Worm (Caenorhabditis elegans) whole organism, young adult: Measurements from ENCODE around the gene rips-1.

ENCODE experiments used
- B0019.2 ChIP-seq: fragments of 200-800 bp; sonication (Bioruptor generic); conservative IDR thresholded peaks from 2 replicates; pipeline ENCODE4 v1.3.6; 2022; ENCODE audit warnings: missing genetic modification reagents, missing genetic modification characterization, missing compliant biosample characterization
- B0035.1 ChIP-seq: sonication (generic microtip); optimal IDR thresholded peaks from 2 replicates; lab custom pipeline; 2016; ENCODE audit warnings: missing genetic modification characterization, mild to moderate bottlenecking, missing compliant biosample characterization, missing genotype, missing genetic modification reagents
- D2030.7 ChIP-seq: fragments of 200-800 bp; sonication (Bioruptor generic); IDR thresholded peaks from 2 replicates; pipeline ENCODE4 v1.3.6; 2022; ENCODE audit warnings: missing genetic modification reagents, missing genetic modification characterization, missing compliant biosample characterization
- F10E7.11 ChIP-seq: sonication (generic microtip); optimal IDR thresholded peaks from 2 replicates; lab custom pipeline; 2017; ENCODE audit warnings: mild to moderate bottlenecking, missing genetic modification characterization, moderate library complexity, missing compliant biosample characterization
- F33H1.4 ChIP-seq: fragments of 200-800 bp; sonication (Bioruptor generic); IDR thresholded peaks from 2 replicates; pipeline ENCODE4 v1.3.6; 2022; ENCODE audit warnings: missing genetic modification reagents, missing genetic modification characterization, missing compliant biosample characterization
- K11D2.4 ChIP-seq: fragments of 200-800 bp; sonication (Bioruptor generic); IDR thresholded peaks from 2 replicates; pipeline ENCODE4 v1.3.6; 2022; ENCODE audit warnings: missing genetic modification reagents, missing genetic modification characterization, missing compliant biosample characterization
- Y56A3A.18 ChIP-seq: fragments of 200-800 bp; sonication (Bioruptor generic); IDR thresholded peaks from 2 replicates; pipeline ENCODE4 v1.3.6; 2022; ENCODE audit warnings: missing genetic modification reagents, missing genetic modification characterization, missing compliant biosample characterization
- akir-1 ChIP-seq: fragments of 200-800 bp; sonication (Bioruptor generic); optimal IDR thresholded peaks from 2 replicates; lab custom pipeline; 2018; ENCODE audit warnings: mild to moderate bottlenecking, missing genetic modification characterization, moderate library complexity, missing compliant biosample characterization
- athp-1 ChIP-seq: sonication (generic microtip); optimal IDR thresholded peaks from 2 replicates; lab custom pipeline; 2017; ENCODE audit warnings: mild to moderate bottlenecking, missing genetic modification characterization, missing compliant biosample characterization
- attf-5 ChIP-seq: fragments of 200-800 bp; sonication (Bioruptor generic); optimal IDR thresholded peaks from 2 replicates; lab custom pipeline; 2018; ENCODE audit warnings: mild to moderate bottlenecking, missing genetic modification characterization, missing compliant biosample characterization
- bed-1 ChIP-seq: fragments of 200-800 bp; sonication (Bioruptor generic); IDR thresholded peaks from 2 replicates; pipeline ENCODE4 v1.3.6; 2022; ENCODE audit warnings: missing genetic modification reagents, missing genetic modification characterization, missing compliant biosample characterization
- bed-2 ChIP-seq: fragments of 200-800 bp; sonication (Bioruptor generic); IDR thresholded peaks from 2 replicates; pipeline ENCODE4 v1.3.6; 2022; ENCODE audit warnings: missing genetic modification reagents, missing genetic modification characterization, missing compliant biosample characterization
- cebp-2 ChIP-seq: fragments of 200-800 bp; sonication (Bioruptor generic); IDR thresholded peaks from 2 replicates; pipeline ENCODE4 v1.3.6; 2022; ENCODE audit warnings: missing genetic modification characterization, missing compliant biosample characterization
- ceh-27 ChIP-seq: fragments of 200-800 bp; sonication (Bioruptor generic); optimal IDR thresholded peaks from 2 replicates; lab custom pipeline; 2018; ENCODE audit warnings: mild to moderate bottlenecking, missing genetic modification characterization, moderate library complexity, missing compliant biosample characterization
- ceh-91 ChIP-seq: fragments of 200-800 bp; sonication (Bioruptor generic); IDR thresholded peaks from 2 replicates; pipeline ENCODE4 v1.3.6; 2022; ENCODE audit warnings: missing genetic modification reagents, missing genetic modification characterization, missing compliant biosample characterization
- chd-7 ChIP-seq: sonication (generic microtip); optimal IDR thresholded peaks from 2 replicates; lab custom pipeline; 2016; ENCODE audit warnings: mild to moderate bottlenecking, missing genetic modification characterization, moderate library complexity, missing compliant biosample characterization
- dpff-1 ChIP-seq: sonication (generic microtip); optimal IDR thresholded peaks from 2 replicates; lab custom pipeline; 2017; ENCODE audit warnings: mild to moderate bottlenecking, missing genetic modification characterization, missing compliant biosample characterization
- dpl-1 ChIP-seq: fragments of 150-350 bp; optimal IDR thresholded peaks from 2 replicates; lab custom pipeline; 2014; ENCODE audit warnings: missing biosample characterization, missing genetic modification reagents, missing genetic modification characterization
- efl-1 ChIP-seq: fragments of 150-350 bp; optimal IDR thresholded peaks from 2 replicates; lab custom pipeline; 2014; ENCODE audit warnings: missing biosample characterization, missing genetic modification reagents, missing genetic modification characterization
- hlh-26 ChIP-seq: fragments of 200-800 bp; sonication (Bioruptor generic); conservative IDR thresholded peaks from 2 replicates; pipeline ENCODE4 v1.3.6; 2022; ENCODE audit warnings: missing genetic modification reagents, missing genetic modification characterization, missing compliant biosample characterization
- hmg-20 ChIP-seq: fragments of 200-800 bp; sonication (Bioruptor generic); IDR thresholded peaks from 2 replicates; pipeline ENCODE4 v1.3.6; 2022; ENCODE audit warnings: missing genetic modification reagents, missing genetic modification characterization, missing compliant biosample characterization
- let-526 ChIP-seq: fragments of 200-800 bp; sonication (Bioruptor generic); IDR thresholded peaks from 2 replicates; pipeline ENCODE4 v1.3.6; 2022; ENCODE audit warnings: missing genetic modification reagents, missing genetic modification characterization, missing compliant biosample characterization
- lin-26 ChIP-seq: fragments of 200-800 bp; sonication (Bioruptor generic); IDR thresholded peaks from 2 replicates; pipeline ENCODE4 v1.3.6; 2022; ENCODE audit warnings: missing genetic modification reagents, missing genetic modification characterization, missing compliant biosample characterization
- lir-1 ChIP-seq: fragments of 200-800 bp; sonication (Bioruptor generic); conservative IDR thresholded peaks from 2 replicates; pipeline ENCODE4 v1.3.6; 2022; ENCODE audit warnings: missing genetic modification reagents, missing genetic modification characterization, missing compliant biosample characterization
- madf-3 ChIP-seq: fragments of 200-800 bp; sonication (Bioruptor generic); IDR thresholded peaks from 2 replicates; pipeline ENCODE4 v1.3.6; 2022; ENCODE audit warnings: missing genetic modification reagents, missing genetic modification characterization, missing compliant biosample characterization
- mcd-1 ChIP-seq: fragments of 200-800 bp; sonication (Bioruptor generic); IDR thresholded peaks from 2 replicates; pipeline ENCODE4 v1.3.6; 2022; ENCODE audit warnings: missing genetic modification reagents, missing genetic modification characterization, missing compliant biosample characterization
- mes-4 ChIP-seq: sonication (generic microtip); optimal IDR thresholded peaks from 2 replicates; lab custom pipeline; 2016; ENCODE audit warnings: missing genotype, missing genetic modification characterization, missing compliant biosample characterization
- mxl-1 ChIP-seq: sonication (generic microtip); optimal IDR thresholded peaks from 2 replicates; lab custom pipeline; 2016; ENCODE audit warnings: missing genetic modification characterization, missing compliant biosample characterization
- nfya-1 ChIP-seq: sonication (generic microtip); optimal IDR thresholded peaks from 2 replicates; lab custom pipeline; 2017; ENCODE audit warnings: antibody characterized with exemption, missing compliant biosample characterization, missing genetic modification characterization, borderline replicate concordance; ENCODE audit not compliant: insufficient read depth
- nfyb-1 ChIP-seq: fragments of 200-800 bp; sonication (Bioruptor generic); IDR thresholded peaks from 2 replicates; pipeline ENCODE4 v1.3.6; 2022; ENCODE audit warnings: missing genetic modification reagents, missing genetic modification characterization, missing compliant biosample characterization
- nhr-120 ChIP-seq: fragments of 200-800 bp; sonication (Bioruptor generic); IDR thresholded peaks from 2 replicates; pipeline ENCODE4 v1.3.6; 2022; ENCODE audit warnings: missing genetic modification characterization, missing compliant biosample characterization
- nhr-90 ChIP-seq: sonication (generic microtip); optimal IDR thresholded peaks from 2 replicates; lab custom pipeline; 2016; ENCODE audit warnings: missing genotype, mild to moderate bottlenecking, missing genetic modification characterization, missing compliant biosample characterization
- pbrm-1 ChIP-seq: fragments of 200-800 bp; sonication (Bioruptor generic); IDR thresholded peaks from 2 replicates; pipeline ENCODE4 v1.3.6; 2022; ENCODE audit warnings: missing genetic modification reagents, missing genetic modification characterization, missing compliant biosample characterization
- rcor-1 ChIP-seq: fragments of 200-800 bp; sonication (Bioruptor generic); IDR thresholded peaks from 2 replicates; pipeline ENCODE4 v1.3.6; 2022; ENCODE audit warnings: missing genetic modification reagents, missing genetic modification characterization, missing compliant biosample characterization
- rec-8 ChIP-seq, 2 experiments: sonication (generic microtip); optimal IDR thresholded peaks; 2 replicates each; lab custom pipeline; 2016; ENCODE audit warnings: mild to moderate bottlenecking in 2 of 2, missing genetic modification characterization in 2 of 2, missing genetic modification reagents in 2 of 2, missing genotype in 2 of 2, missing biosample characterization in 1 of 2, missing compliant biosample characterization in 1 of 2, moderate library complexity in 1 of 2
- repo-1 ChIP-seq: sonication (generic microtip); optimal IDR thresholded peaks from 2 replicates; lab custom pipeline; 2017; ENCODE audit warnings: mild to moderate bottlenecking, missing genetic modification characterization, missing compliant biosample characterization
- snpc-1.3 ChIP-seq: sonication (generic microtip); optimal IDR thresholded peaks from 2 replicates; lab custom pipeline; 2017; ENCODE audit warnings: missing genetic modification characterization, mild to moderate bottlenecking, missing compliant biosample characterization, antibody characterized with exemption, moderate library complexity, missing genotype, missing genetic modification reagents; ENCODE audit not compliant: insufficient read depth
- snpc-3.4 ChIP-seq: sonication (generic microtip); optimal IDR thresholded peaks from 2 replicates; lab custom pipeline; 2017; ENCODE audit warnings: missing genetic modification characterization, mild to moderate bottlenecking, missing compliant biosample characterization, antibody characterized with exemption, moderate library complexity, missing genotype, missing genetic modification reagents
- tlf-1 ChIP-seq: fragments of 200-800 bp; sonication (Bioruptor generic); optimal IDR thresholded peaks from 2 replicates; lab custom pipeline; 2018; ENCODE audit warnings: mild to moderate bottlenecking, missing genetic modification characterization, missing compliant biosample characterization
- ztf-25 ChIP-seq: fragments of 200-800 bp; sonication (Bioruptor generic); IDR thresholded peaks from 2 replicates; pipeline ENCODE4 v1.3.6; 2022; ENCODE audit warnings: missing genetic modification reagents, missing genetic modification characterization, missing compliant biosample characterization

Gene rips-1

DNA sequence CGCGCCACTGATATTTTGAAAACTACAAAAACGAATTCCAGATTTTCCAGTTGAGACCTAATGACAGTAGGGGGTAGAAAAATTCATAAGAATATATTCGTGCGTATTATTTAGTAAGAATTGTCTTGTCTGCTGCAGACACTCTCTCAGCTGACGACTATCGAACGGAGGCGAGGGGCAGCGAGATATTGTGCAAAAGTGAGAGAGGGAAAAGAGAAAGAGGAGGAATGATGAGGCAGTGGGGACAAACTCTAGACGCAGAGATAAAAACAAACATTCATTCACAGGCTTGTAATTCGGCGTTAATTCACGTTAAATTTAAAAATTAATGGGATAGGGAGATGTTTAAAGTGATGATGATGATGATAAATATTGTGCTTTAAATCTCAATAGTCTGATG is 14.9 kb upstream of the rips-1 start, which contains the start of gene gid-7 (continued):
- TF ChIP-seq dpl-1 (GFP tag; lab: Kevin White, UChicago), result no peak
- no peak for TF ChIP-seq hmg-20 (GFP tag; lab: Robert Waterston, UW)
- TF ChIP-seq pbrm-1, result no peak
- TF ChIP-seq madf-3 (GFP tag; lab: Robert Waterston, UW), result no peak
- TF ChIP-seq efl-1 (GFP tag; lab: Kevin White, UChicago), result no peak
- no peak for TF ChIP-seq bed-1 (GFP tag; lab: Robert Waterston, UW)
- no peak for TF ChIP-seq F33H1.4 (GFP tag; lab: Robert Waterston, UW)
- no peak for TF ChIP-seq mcd-1 (GFP tag; lab: Robert Waterston, UW)
- no peak for TF ChIP-seq K11D2.4 (GFP tag; lab: Robert Waterston, UW)
- no peak for TF ChIP-seq F10E7.11 (tag; lab: Kevin White, UChicago)
- no peak for TF ChIP-seq ztf-25
- TF ChIP-seq athp-1 (tag; lab: Kevin White, UChicago), result no peak
- TF ChIP-seq rcor-1 (GFP tag; lab: Robert Waterston, UW), result no peak
- TF ChIP-seq rec-8 (tag; optimal IDR thresholded peaks at IDR 0.05; lab: Kevin White, UChicago), result no peak
- TF ChIP-seq lir-1, result no peak
- no peak for TF ChIP-seq nfya-1 (tag; lab: Kevin White, UChicago)
- TF ChIP-seq repo-1 (tag; lab: Kevin White, UChicago), result no peak
- TF ChIP-seq B0019.2 (GFP tag; lab: Robert Waterston, UW), result no peak
- no peak for TF ChIP-seq cebp-2 (GFP tag; lab: Robert Waterston, UW)
- no peak for TF ChIP-seq ceh-91
- no peak for TF ChIP-seq attf-5 (GFP tag; lab: Kevin White, UChicago)
- TF ChIP-seq snpc-3.4 (tag; lab: Kevin White, UChicago), result no peak
- TF ChIP-seq ceh-27 (GFP tag; lab: Kevin White, UChicago), result no peak
- no peak for TF ChIP-seq chd-7 (tag; lab: Kevin White, UChicago)
- TF ChIP-seq mes-4 (tag; lab: Kevin White, UChicago), result no peak
- peak; percentile 4 for TF ChIP-seq tlf-1
- peak; percentile 3 for TF ChIP-seq snpc-1.3 (tag; lab: Kevin White, UChicago)
- TF ChIP-seq Y56A3A.18 (GFP tag; lab: Robert Waterston, UW), result 0 out of 2 replicates have a peak, but pooled peaks have one; percentile 54
- no peak for TF ChIP-seq let-526 (GFP tag; lab: Robert Waterston, UW)
- TF ChIP-seq mxl-1 (tag; lab: Kevin White, UChicago), result no peak
- TF ChIP-seq dpff-1 (tag; lab: Kevin White, UChicago), result no peak
- 0 out of 2 replicates have a peak, but pooled peaks have one; percentile 36 for TF ChIP-seq nfyb-1 (GFP tag; lab: Robert Waterston, UW)
- no peak for TF ChIP-seq hlh-26 (GFP tag; lab: Robert Waterston, UW)
- TF ChIP-seq nhr-120, result no peak
- TF ChIP-seq lin-26 (GFP tag; lab: Robert Waterston, UW), result 0 out of 2 replicates have a peak, but pooled peaks have one; percentile 24
- TF ChIP-seq B0035.1, result no peak
- TF ChIP-seq nhr-90, result no peak
- TF ChIP-seq bed-2, result no peak
- no peak for TF ChIP-seq D2030.7 (GFP tag; lab: Robert Waterston, UW)
- TF ChIP-seq akir-1, result no peak
